Fruit fly (Drosophila melanogaster) whole organism, embryonic: ENCODE data around the gene CG3726.

Source experiments
- Ada2b ChIP-seq: fragments of 200-800 bp; sonication (Bioruptor generic); IDR thresholded peaks from 2 replicates; pipeline ENCODE4 v1.3.6; 2022; ENCODE audit warnings: missing biosample characterization, missing genetic modification characterization
- Antp ChIP-seq: fragments of 200-800 bp; sonication (Bioruptor generic); optimal IDR thresholded peaks from 3 replicates; lab custom pipeline; 2016; ENCODE audit warnings: missing biosample characterization, missing genetic modification characterization
- B-H1 ChIP-seq: fragments of 200-800 bp; sonication (Bioruptor generic); IDR thresholded peaks from 3 replicates; pipeline ENCODE4 v1.3.6; 2022; ENCODE audit warnings: missing biosample characterization, missing genetic modification characterization
- CG10366 ChIP-seq: fragments of 200-800 bp; sonication (Bioruptor generic); IDR thresholded peaks from 2 replicates; pipeline ENCODE4 v1.3.6; 2022; ENCODE audit warnings: missing biosample characterization, missing genetic modification characterization
- CG11456 ChIP-seq: fragments of 200-800 bp; sonication (Bioruptor generic); IDR thresholded peaks from 3 replicates; pipeline ENCODE4 v1.3.6; 2022; ENCODE audit warnings: missing biosample characterization, missing genetic modification characterization
- CG13775 ChIP-seq: fragments of 200-800 bp; sonication (Bioruptor generic); optimal IDR thresholded peaks from 3 replicates; lab custom pipeline; 2017; ENCODE audit warnings: missing biosample characterization, mild to moderate bottlenecking, missing genetic modification characterization
- CG16815 ChIP-seq: fragments of 200-800 bp; sonication (Bioruptor generic); optimal IDR thresholded peaks from 3 replicates; lab custom pipeline; 2017; ENCODE audit warnings: missing biosample characterization, mild to moderate bottlenecking, missing genetic modification characterization
- CG17361 ChIP-seq: fragments of 200-800 bp; sonication (Bioruptor generic); IDR thresholded peaks from 3 replicates; pipeline ENCODE4 v1.3.6; 2022; ENCODE audit warnings: missing biosample characterization, missing genetic modification characterization
- CG17385 ChIP-seq: fragments of 200-800 bp; sonication (Bioruptor generic); optimal IDR thresholded peaks from 3 replicates; lab custom pipeline; 2018; ENCODE audit warnings: missing biosample characterization, mild to moderate bottlenecking, missing genetic modification characterization
- CG17912 ChIP-seq: fragments of 200-800 bp; sonication (Bioruptor generic); optimal IDR thresholded peaks from 2 replicates; lab custom pipeline; 2018; ENCODE audit warnings: missing biosample characterization, mild to moderate bottlenecking, missing genetic modification characterization
- CG1792 ChIP-seq: fragments of 200-800 bp; sonication (Bioruptor generic); optimal IDR thresholded peaks from 2 replicates; lab custom pipeline; 2016; ENCODE audit warnings: missing biosample characterization, missing genetic modification characterization
- CG3163 ChIP-seq: fragments of 200-800 bp; sonication (Bioruptor generic); optimal IDR thresholded peaks from 3 replicates; lab custom pipeline; 2016; ENCODE audit warnings: missing biosample characterization, missing genetic modification characterization
- CG34422 ChIP-seq: fragments of 200-800 bp; sonication (Bioruptor generic); IDR thresholded peaks from 3 replicates; pipeline ENCODE4 v1.3.6; 2022; ENCODE audit warnings: missing biosample characterization, missing genetic modification characterization
- CG4404 ChIP-seq: fragments of 200-800 bp; sonication (Bioruptor generic); IDR thresholded peaks from 2 replicates; pipeline ENCODE4 v1.3.6; 2022; ENCODE audit warnings: missing biosample characterization, missing genetic modification characterization
- CG4730 ChIP-seq: fragments of 200-800 bp; sonication (Bioruptor generic); IDR thresholded peaks from 2 replicates; pipeline ENCODE4 v1.3.6; 2022; ENCODE audit warnings: missing biosample characterization, missing genetic modification characterization
- CG7963 ChIP-seq: fragments of 200-800 bp; sonication (Bioruptor generic); IDR thresholded peaks from 3 replicates; pipeline ENCODE4 v1.3.6; 2022; ENCODE audit warnings: missing biosample characterization, missing genetic modification characterization; ENCODE audit not compliant: partially characterized antibody
- CG8388 ChIP-seq: fragments of 200-800 bp; sonication (Bioruptor generic); optimal IDR thresholded peaks from 2 replicates; lab custom pipeline; 2019; ENCODE audit warnings: missing biosample characterization, mild to moderate bottlenecking, missing genetic modification characterization, moderate library complexity
- CG9437 ChIP-seq: fragments of 200-800 bp; sonication (Bioruptor generic); optimal IDR thresholded peaks from 2 replicates; lab custom pipeline; 2018; ENCODE audit warnings: missing biosample characterization, mild to moderate bottlenecking, missing genetic modification characterization
- CHES-1-like ChIP-seq: fragments of 200-800 bp; sonication (Bioruptor generic); optimal IDR thresholded peaks from 2 replicates; lab custom pipeline; 2016; ENCODE audit warnings: missing biosample characterization, missing genetic modification characterization
- H15 ChIP-seq: fragments of 200-800 bp; sonication (Bioruptor generic); IDR thresholded peaks from 3 replicates; pipeline ENCODE4 v1.3.6; 2022; ENCODE audit warnings: missing biosample characterization, missing genetic modification characterization
- HLH4C ChIP-seq: fragments of 200-800 bp; sonication (Bioruptor generic); IDR thresholded peaks from 3 replicates; pipeline ENCODE4 v1.3.6; 2022; ENCODE audit warnings: missing biosample characterization, missing genetic modification characterization; ENCODE audit not compliant: partially characterized antibody
- Hmr ChIP-seq: fragments of 200-800 bp; sonication (Bioruptor generic); optimal IDR thresholded peaks from 3 replicates; lab custom pipeline; 2017; ENCODE audit warnings: mild to moderate bottlenecking, missing biosample characterization, missing genetic modification reagents, missing genetic modification characterization
- Max ChIP-seq: fragments of 200-800 bp; sonication (Bioruptor generic); optimal IDR thresholded peaks from 2 replicates; lab custom pipeline; 2016; ENCODE audit warnings: missing biosample characterization, mild to moderate bottlenecking, missing genetic modification characterization
- NC2β ChIP-seq: fragments of 200-800 bp; sonication (Bioruptor generic); optimal IDR thresholded peaks from 2 replicates; lab custom pipeline; 2016; ENCODE audit warnings: missing biosample characterization, missing genetic modification characterization
- NK7.1 ChIP-seq: fragments of 200-800 bp; sonication (Bioruptor generic); optimal IDR thresholded peaks from 3 replicates; lab custom pipeline; 2016; ENCODE audit warnings: missing biosample characterization, missing genetic modification characterization
- Oli ChIP-seq: fragments of 200-800 bp; sonication (Bioruptor generic); optimal IDR thresholded peaks from 2 replicates; lab custom pipeline; 2018; ENCODE audit warnings: missing biosample characterization, mild to moderate bottlenecking, missing genetic modification characterization, moderate library complexity
- Optix ChIP-seq: fragments of 200-800 bp; sonication (Bioruptor generic); IDR thresholded peaks from 3 replicates; pipeline ENCODE4 v1.3.6; 2022; ENCODE audit warnings: missing biosample characterization, missing genetic modification characterization
- Scr ChIP-seq: fragments of 200-800 bp; sonication (Bioruptor generic); IDR thresholded peaks from 2 replicates; pipeline ENCODE4 v1.3.6; 2022; ENCODE audit warnings: missing biosample characterization, missing genetic modification characterization; ENCODE audit not compliant: partially characterized antibody
- Sox102F ChIP-seq: fragments of 200-800 bp; sonication (Bioruptor generic); optimal IDR thresholded peaks from 2 replicates; lab custom pipeline; 2018; ENCODE audit warnings: missing biosample characterization, mild to moderate bottlenecking, missing genetic modification characterization, moderate library complexity
- ac ChIP-seq: fragments of 200-800 bp; sonication (Bioruptor generic); optimal IDR thresholded peaks from 3 replicates; lab custom pipeline; 2017; ENCODE audit warnings: missing biosample characterization, mild to moderate bottlenecking, missing genetic modification characterization
- az2 ChIP-seq: fragments of 200-800 bp; sonication (Bioruptor generic); optimal IDR thresholded peaks from 3 replicates; lab custom pipeline; 2016; ENCODE audit warnings: missing biosample characterization, missing genetic modification characterization
- btn ChIP-seq: fragments of 200-800 bp; sonication (Bioruptor generic); optimal IDR thresholded peaks from 2 replicates; lab custom pipeline; 2016; ENCODE audit warnings: missing biosample characterization, missing genetic modification characterization
- ci ChIP-seq: fragments of 200-800 bp; sonication (Bioruptor generic); IDR thresholded peaks from 3 replicates; pipeline ENCODE4 v1.3.6; 2022; ENCODE audit warnings: missing biosample characterization, missing genetic modification characterization
- dimm ChIP-seq: fragments of 200-800 bp; sonication (Bioruptor generic); IDR thresholded peaks from 2 replicates; pipeline ENCODE4 v1.3.6; 2022; ENCODE audit warnings: missing biosample characterization, missing genetic modification characterization
- dm ChIP-seq: fragments of 200-800 bp; sonication (Bioruptor generic); optimal IDR thresholded peaks from 3 replicates; lab custom pipeline; 2016; ENCODE audit warnings: missing biosample characterization, missing genetic modification characterization
- dmrt11E ChIP-seq: fragments of 200-800 bp; sonication (Bioruptor generic); optimal IDR thresholded peaks from 3 replicates; lab custom pipeline; 2018; ENCODE audit warnings: missing biosample characterization, mild to moderate bottlenecking, missing genetic modification characterization, moderate library complexity
- eve ChIP-seq, 2 experiments: fragments of >200 bp; optimal IDR thresholded peaks; 2 replicates each; lab custom pipeline; 2017; ENCODE audit warnings: missing biosample characterization in 2 of 2, missing genetic modification characterization in 2 of 2
- ham ChIP-seq: fragments of 200-800 bp; sonication (Bioruptor generic); IDR thresholded peaks from 2 replicates; pipeline ENCODE4 v1.3.6; 2022; ENCODE audit warnings: missing biosample characterization, missing genetic modification characterization
- her ChIP-seq: fragments of 200-800 bp; sonication (Bioruptor generic); optimal IDR thresholded peaks from 2 replicates; lab custom pipeline; 2016; ENCODE audit warnings: missing biosample characterization, missing genetic modification characterization
- kay ChIP-seq: fragments of 200-800 bp; sonication (Bioruptor generic); optimal IDR thresholded peaks from 2 replicates; lab custom pipeline; 2016; ENCODE audit warnings: missing biosample characterization, missing genetic modification characterization
- onecut ChIP-seq: fragments of 200-800 bp; sonication (Bioruptor generic); IDR thresholded peaks from 2 replicates; pipeline ENCODE4 v1.3.6; 2022; ENCODE audit warnings: missing biosample characterization, missing genetic modification characterization
- run ChIP-seq: fragments of 200-800 bp; sonication (Bioruptor generic); optimal IDR thresholded peaks from 3 replicates; lab custom pipeline; 2018; ENCODE audit warnings: missing biosample characterization, mild to moderate bottlenecking, missing genetic modification characterization
- so ChIP-seq: fragments of 200-800 bp; sonication (Bioruptor generic); IDR thresholded peaks from 3 replicates; pipeline ENCODE4 v1.3.6; 2022; ENCODE audit warnings: missing biosample characterization, missing genetic modification characterization
- sr ChIP-seq: fragments of 200-800 bp; sonication (Bioruptor generic); IDR thresholded peaks from 3 replicates; pipeline ENCODE4 v1.3.6; 2022; ENCODE audit warnings: missing biosample characterization, missing genetic modification characterization
- stc ChIP-seq: fragments of 200-800 bp; sonication (Bioruptor generic); IDR thresholded peaks from 2 replicates; pipeline ENCODE4 v1.3.6; 2022; ENCODE audit warnings: missing biosample characterization, missing genetic modification characterization
- tin ChIP-seq: fragments of 200-800 bp; sonication (Bioruptor generic); optimal IDR thresholded peaks from 3 replicates; lab custom pipeline; 2016; ENCODE audit warnings: missing biosample characterization, missing genetic modification characterization
- trh ChIP-seq: fragments of 200-800 bp; sonication (Bioruptor generic); optimal IDR thresholded peaks from 2 replicates; lab custom pipeline; 2016; ENCODE audit warnings: missing biosample characterization, missing genetic modification characterization
- ttk ChIP-seq: fragments of 200-800 bp; sonication (Bioruptor generic); IDR thresholded peaks from 2 replicates; pipeline ENCODE4 v2.1.2; 2022; ENCODE audit warnings: missing biosample characterization, missing genetic modification characterization
- tup ChIP-seq: fragments of 200-800 bp; sonication (Bioruptor generic); optimal IDR thresholded peaks from 2 replicates; lab custom pipeline; 2016; ENCODE audit warnings: missing biosample characterization, mild to moderate bottlenecking, missing genetic modification characterization, moderate library complexity
- usp ChIP-seq: fragments of >200 bp; optimal IDR thresholded peaks from 2 replicates; lab custom pipeline; 2017; ENCODE audit warnings: missing biosample characterization, missing genetic modification characterization

The CG3726 gene

DNA sequence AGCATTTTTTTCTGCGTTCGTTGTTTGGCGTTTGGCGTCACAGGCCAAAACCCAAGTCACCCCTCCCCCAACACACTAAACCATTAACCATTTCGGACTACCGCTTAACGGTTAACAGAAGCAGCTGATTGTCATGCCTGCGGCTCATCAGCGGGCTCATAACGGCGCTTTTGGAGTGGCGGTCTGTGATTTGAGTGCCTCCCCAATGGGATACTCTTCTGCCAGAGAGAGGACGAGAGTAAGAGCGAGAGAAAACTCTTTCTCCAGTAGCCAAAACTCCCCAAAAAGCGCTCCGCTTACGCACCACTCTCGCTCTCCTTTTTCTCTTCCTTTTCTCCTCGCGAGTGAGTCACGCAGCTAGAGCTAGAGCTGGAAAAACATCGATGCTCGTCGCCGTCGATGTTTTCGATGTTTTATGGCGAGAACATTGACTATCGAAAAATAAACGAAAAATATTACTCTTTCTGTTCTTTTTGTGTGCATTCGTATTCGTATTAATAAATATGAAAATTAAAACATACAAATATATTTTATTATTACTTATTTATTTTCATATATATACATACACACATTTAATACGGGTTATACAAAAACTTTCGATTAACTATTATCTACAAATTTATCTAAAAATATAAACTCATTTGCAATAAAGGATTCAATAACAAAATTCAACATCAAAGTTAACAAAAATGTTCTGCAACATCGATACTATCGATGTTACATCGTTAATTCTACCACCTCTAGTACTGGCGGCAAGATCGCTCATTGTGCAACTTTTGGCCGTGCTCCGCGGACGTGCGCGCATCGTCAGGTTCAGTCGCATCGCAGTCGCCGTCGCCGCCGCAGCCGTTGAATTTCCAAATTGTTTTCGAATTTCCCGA, 48.9 kb downstream of the CG3726 start, which contains the start of gene Grip (continued):
- TF ChIP-seq CHES-1-like, result no peak
- peak; percentile 72 for TF ChIP-seq CG3163 (GFP tag; lab: Kevin White, UChicago)
- TF ChIP-seq CG9437, result peak; percentile 28
- TF ChIP-seq CG1792, result no peak
- TF ChIP-seq dimm, result no peak
- TF ChIP-seq run (tag; lab: Kevin White, UChicago), result no peak
- TF ChIP-seq Scr (GFP tag; lab: Robert Waterston, UW), result peak; percentile 72
- TF ChIP-seq tin, result peak; percentile 5
- TF ChIP-seq Optix, result no peak
- TF ChIP-seq tup, result no peak
- TF ChIP-seq CG16815 (GFP tag; lab: Kevin White, UChicago), result no peak
- no peak for TF ChIP-seq Hmr
- no peak for TF ChIP-seq ac
- peak; percentile 93 for TF ChIP-seq her (GFP tag; lab: Kevin White, UChicago)
- no peak for TF ChIP-seq dm (GFP tag; lab: Kevin White, UChicago)
- no peak for TF ChIP-seq usp
- TF ChIP-seq Max, result peak; percentile 6
- peak; percentile 60; the same call in 1 of the 3 replicates for TF ChIP-seq HLH4C (GFP tag; lab: Robert Waterston, UW)
- no peak for TF ChIP-seq CG4404 (GFP tag; lab: Robert Waterston, UW)
- peak; percentile 5; the same call in 1 of the 2 replicates for TF ChIP-seq Ada2b (GFP tag; lab: Robert Waterston, UW)
- TF ChIP-seq ham, result no peak
- 0 out of 3 replicates have a peak, but pooled peaks have one; percentile 30 for TF ChIP-seq CG7963 (GFP tag; lab: Robert Waterston, UW)
- TF ChIP-seq CG17912 (GFP tag; lab: Kevin White, UChicago), result no peak
- no peak for TF ChIP-seq so (GFP tag; lab: Robert Waterston, UW)
- TF ChIP-seq trh, result no peak
- no peak for TF ChIP-seq NK7.1
- TF ChIP-seq H15, result 0 out of 3 replicates have a peak, but pooled peaks have one; percentile 11
- TF ChIP-seq ttk (GFP tag; lab: Robert Waterston, UW), result no peak; the same call in 1 of the 2 replicates
- TF ChIP-seq kay (GFP tag; lab: Kevin White, UChicago), result peak; percentile 73

DNA sequence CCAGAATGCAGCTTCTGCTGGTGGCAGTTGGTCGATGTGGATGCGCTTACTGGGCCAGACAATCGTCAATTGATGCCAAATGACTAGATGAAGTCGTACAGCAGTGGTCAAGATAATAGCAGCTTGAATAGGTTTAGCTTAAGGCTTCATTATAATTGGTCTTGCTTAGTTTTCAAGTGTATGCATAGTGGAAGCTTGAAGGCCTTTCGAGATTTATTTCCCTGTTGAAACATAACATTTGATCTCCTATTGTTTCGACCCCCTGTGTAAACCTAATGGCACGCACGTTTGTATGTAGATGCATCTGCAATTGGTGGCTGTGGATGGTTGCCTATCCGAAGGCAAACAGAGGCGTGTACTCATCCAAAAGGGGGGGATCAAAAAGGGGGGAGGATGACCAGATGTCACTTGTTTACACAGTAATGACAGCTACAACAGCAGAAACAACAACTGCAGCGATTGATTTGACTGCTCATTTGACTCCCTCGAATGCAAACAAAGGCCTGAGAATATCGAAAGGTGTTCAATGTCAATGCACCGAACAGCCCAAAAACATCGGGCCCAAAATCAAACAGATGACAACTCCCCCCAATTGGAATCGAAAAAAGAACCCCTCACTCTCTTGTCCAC, 51.3 kb downstream of the CG3726 start:
- TF ChIP-seq CG11456 (GFP tag; lab: Robert Waterston, UW) (0 out of 3 replicates have a peak, but pooled peaks have one; percentile 47), NC2β (GFP tag; lab: Kevin White, UChicago) (peak; percentile 16), Sox102F (GFP tag; lab: Kevin White, UChicago) (peak; percentile 53), onecut (peak; percentile 24; the same call in 1 of the 2 replicates), az2 (peak; percentile 43), CG17385 (peak; percentile 6), CG10366 (GFP tag; lab: Robert Waterston, UW) (peak; percentile 50), ci (GFP tag; lab: Robert Waterston, UW) (peak; percentile 67; the same call in 2 of the 3 replicates), CG34422 (0 out of 3 replicates have a peak, but pooled peaks have one; percentile 51), sr (GFP tag; lab: Robert Waterston, UW) (0 out of 3 replicates have a peak, but pooled peaks have one; percentile 26), eve (GFP tag; optimal IDR thresholded peaks at IDR 0.05; lab: Kevin White, UChicago) (peak in 1 of 2 experiments; percentile 38), CG13775 (GFP tag; lab: Kevin White, UChicago) (peak; percentile 4), ttk (GFP tag; lab: Robert Waterston, UW) (peak; percentile 43; the same call in 1 of the 2 replicates), CG4730 (GFP tag; lab: Robert Waterston, UW) (0 out of 2 replicates have a peak, but pooled peaks have one; percentile 31), trh (no peak), CG17361 (GFP tag; lab: Robert Waterston, UW) (peak; percentile 40; the same call in 1 of the 3 replicates), dmrt11E (peak; percentile 53), stc (GFP tag; lab: Robert Waterston, UW) (peak; percentile 54; the same call in 1 of the 2 replicates), B-H1 (GFP tag; lab: Robert Waterston, UW) (no peak), CG8388 (peak; percentile 45), Antp (peak; percentile 38), btn (no peak), Oli (tag; lab: Kevin White, UChicago) (peak; percentile 50)
